Worm (Caenorhabditis elegans): ENCODE data around the gene C45B2.1.

DNA sequence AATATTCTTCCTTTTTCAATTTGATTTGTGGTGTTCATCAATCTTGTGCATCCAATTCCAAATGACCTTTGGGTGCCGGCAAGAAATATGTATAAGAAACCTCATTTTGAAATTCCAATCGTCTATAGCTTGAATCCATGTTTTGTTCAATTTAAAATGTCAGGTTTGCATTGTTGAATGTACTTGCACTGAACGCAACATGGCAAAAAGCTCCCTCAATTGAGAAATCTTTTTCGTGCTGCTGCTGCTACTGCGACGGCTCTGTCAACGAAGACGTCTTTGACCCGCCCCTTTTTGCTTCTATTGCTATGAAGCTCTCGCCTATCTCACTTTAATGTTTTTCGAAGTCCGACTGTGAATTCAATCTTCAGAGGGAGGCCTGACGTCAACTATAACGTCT is 10.7 kb upstream of the C45B2.1 start, which contains the start of gene lgc-58:
- no peak for TF ChIP-seq snpc-4 (tag; optimal IDR thresholded peaks at IDR 0.05)
- no peak for TF ChIP-seq nhr-76 (tag; optimal IDR thresholded peaks at IDR 0.05)
- TF ChIP-seq blmp-1 (tag; optimal IDR thresholded peaks at IDR 0.05) = no peak
- TF ChIP-seq nhr-12 (tag; optimal IDR thresholded peaks at IDR 0.05) = no peak
- TF ChIP-seq pha-4 (tag; optimal IDR thresholded peaks at IDR 0.05) = no peak
- no peak for TF ChIP-seq unc-62 (GFP tag; optimal IDR thresholded peaks at IDR 0.05)
- TF ChIP-seq bed-3 (GFP tag; optimal IDR thresholded peaks at IDR 0.05) = no peak
- TF ChIP-seq ztf-11 (tag; optimal IDR thresholded peaks at IDR 0.05) = no peak
- no peak for TF ChIP-seq nhr-28 (tag; optimal IDR thresholded peaks at IDR 0.05)
- TF ChIP-seq mab-5 (tag; optimal IDR thresholded peaks at IDR 0.05) = no peak
- no peak for TF ChIP-seq ces-1 (GFP tag; optimal IDR thresholded peaks at IDR 0.05)
- no peak for TF ChIP-seq elt-3 (tag; optimal IDR thresholded peaks at IDR 0.05)
- TF ChIP-seq hlh-1 (tag; optimal IDR thresholded peaks at IDR 0.05) = no peak
- no peak for TF ChIP-seq elt-1 (tag; optimal IDR thresholded peaks at IDR 0.05; ENCODE audit: borderline replicate concordance, insufficient read depth)
